Fruit fly (Drosophila melanogaster) whole organism, wandering third instar larva: Measurements from ENCODE around the gene Set8.

Experiments used
- Abd-B ChIP-seq: fragments of >200 bp; optimal IDR thresholded peaks from 2 replicates; lab custom pipeline; 2017; ENCODE audit warnings: missing biosample characterization, missing genetic modification characterization
- CG32264 ChIP-seq: fragments of 200-800 bp; sonication (Bioruptor generic); optimal IDR thresholded peaks from 2 replicates; lab custom pipeline; 2016; ENCODE audit warnings: missing biosample characterization, missing genetic modification characterization
- CG9705 ChIP-seq: fragments of 200-800 bp; sonication (Bioruptor generic); optimal IDR thresholded peaks from 2 replicates; lab custom pipeline; 2018; ENCODE audit warnings: missing biosample characterization, mild to moderate bottlenecking, missing genetic modification characterization
- CrebA ChIP-seq: fragments of 200-800 bp; sonication (Bioruptor generic); optimal IDR thresholded peaks from 2 replicates; lab custom pipeline; 2016; ENCODE audit warnings: missing biosample characterization, mild to moderate bottlenecking, missing genetic modification characterization, borderline replicate concordance
- Dfd ChIP-seq: fragments of >200 bp; optimal IDR thresholded peaks from 2 replicates; lab custom pipeline; 2017; ENCODE audit warnings: missing biosample characterization, missing genetic modification characterization
- Dif ChIP-seq: fragments of 200-275, 200-300 bp; sonication (Bioruptor generic); optimal IDR thresholded peaks from 2 replicates; lab custom pipeline; 2018; ENCODE audit warnings: missing biosample characterization, missing genetic modification characterization; ENCODE audit not compliant: partially characterized antibody
- GATAd ChIP-seq: sonication (Bioruptor generic); optimal IDR thresholded peaks from 2 replicates; lab custom pipeline; 2016; ENCODE audit warnings: missing biosample characterization, missing genetic modification characterization
- HLH106 ChIP-seq: fragments of 200-800 bp; optimal IDR thresholded peaks from 3 replicates; lab custom pipeline; 2019; ENCODE audit warnings: missing biosample characterization, mild to moderate bottlenecking, missing genetic modification characterization, moderate library complexity
- Hnf4 ChIP-seq: fragments of 200-800 bp; sonication (Bioruptor generic); optimal IDR thresholded peaks from 2 replicates; lab custom pipeline; 2016; ENCODE audit warnings: missing biosample characterization, mild to moderate bottlenecking, missing genetic modification characterization
- Hr78 ChIP-seq: fragments of >200 bp; optimal IDR thresholded peaks from 2 replicates; lab custom pipeline; 2017; ENCODE audit warnings: missing biosample characterization, missing genetic modification characterization
- Hr83 ChIP-seq: fragments of 200-300 bp; sonication (Bioruptor generic); optimal IDR thresholded peaks from 2 replicates; lab custom pipeline; 2016; ENCODE audit warnings: missing biosample characterization, mild to moderate bottlenecking, missing genetic modification characterization, moderate library complexity; ENCODE audit not compliant: poor library complexity, severe bottlenecking
- Jra ChIP-seq: sonication (Bioruptor generic); optimal IDR thresholded peaks from 2 replicates; lab custom pipeline; 2016; ENCODE audit warnings: missing biosample characterization, missing genetic modification characterization
- Mio ChIP-seq: sonication (Bioruptor generic); optimal IDR thresholded peaks from 2 replicates; lab custom pipeline; 2016; ENCODE audit warnings: missing biosample characterization, missing genetic modification characterization
- Myc ChIP-seq: fragments of >200 bp; optimal IDR thresholded peaks from 2 replicates; lab custom pipeline; 2017
- N ChIP-seq: fragments of >200 bp; optimal IDR thresholded peaks from 2 replicates; lab custom pipeline; 2018; ENCODE audit warnings: missing biosample characterization, missing external identifiers, missing genetic modification characterization
- OdsH ChIP-seq: fragments of 200-800 bp; sonication (Bioruptor generic); optimal IDR thresholded peaks from 2 replicates; lab custom pipeline; 2016; ENCODE audit warnings: missing biosample characterization, mild to moderate bottlenecking, missing genetic modification characterization
- Rel ChIP-seq, 2 experiments: fragments of 200-800 bp; sonication (Bioruptor generic) in 1 of 2; optimal IDR thresholded peaks; 2 replicates in 1 of 2; 3 replicates in 1 of 2; lab custom pipeline; 2016 to 2019; ENCODE audit warnings: mild to moderate bottlenecking in 2 of 2, missing biosample characterization in 2 of 2, missing genetic modification characterization in 2 of 2, moderate library complexity in 1 of 2
- Sp1 ChIP-seq: fragments of 200-800 bp; sonication (Bioruptor generic); optimal IDR thresholded peaks from 3 replicates; lab custom pipeline; 2019; ENCODE audit warnings: missing biosample characterization, mild to moderate bottlenecking, missing genetic modification characterization, moderate library complexity
- Vsx2 ChIP-seq: fragments of 200-300, 225-300 bp; sonication (Bioruptor generic); optimal IDR thresholded peaks from 2 replicates; lab custom pipeline; 2018; ENCODE audit warnings: missing biosample characterization, missing genetic modification characterization; ENCODE audit not compliant: partially characterized antibody
- br ChIP-seq: fragments of 200-800 bp; sonication (Bioruptor generic); optimal IDR thresholded peaks from 2 replicates; lab custom pipeline; 2016; ENCODE audit warnings: missing biosample characterization, missing genetic modification characterization
- brk ChIP-seq: fragments of 200-800 bp; sonication (Bioruptor generic); optimal IDR thresholded peaks from 2 replicates; lab custom pipeline; 2016; ENCODE audit warnings: missing biosample characterization, mild to moderate bottlenecking, missing genetic modification characterization
- dl ChIP-seq, 2 experiments: fragments of 175-275, 200-275 bp in 1 of 2; fragments of 200-275 bp in 1 of 2; sonication (Bioruptor generic); optimal IDR thresholded peaks; lab custom pipeline; 2018; ENCODE audit warnings: mild to moderate bottlenecking in 2 of 2, missing biosample characterization in 2 of 2, missing genetic modification characterization in 2 of 2, moderate library complexity in 2 of 2; ENCODE audit not compliant: partially characterized antibody in 2 of 2, insufficient read depth in 1 of 2
- dmrt93B ChIP-seq: fragments of 200-800 bp; sonication (Bioruptor generic); optimal IDR thresholded peaks from 2 replicates; lab custom pipeline; 2018; ENCODE audit warnings: missing biosample characterization, mild to moderate bottlenecking, missing genetic modification characterization
- dsf ChIP-seq: sonication (Bioruptor generic); optimal IDR thresholded peaks from 2 replicates; lab custom pipeline; 2016; ENCODE audit warnings: missing biosample characterization, missing genetic modification characterization, borderline replicate concordance
- ey ChIP-seq: fragments of 200-800 bp; sonication (Bioruptor generic); optimal IDR thresholded peaks from 2 replicates; lab custom pipeline; 2016; ENCODE audit warnings: missing biosample characterization, missing genetic modification characterization
- foxo ChIP-seq, 2 experiments: fragments of 200-800 bp; sonication (Bioruptor generic); optimal IDR thresholded peaks; 2 replicates in 1 of 2; 3 replicates in 1 of 2; lab custom pipeline; 2016 to 2017; ENCODE audit warnings: missing biosample characterization in 2 of 2, missing genetic modification characterization in 2 of 2
- fru ChIP-seq: fragments of 200-800 bp; sonication (Bioruptor generic); optimal IDR thresholded peaks from 3 replicates; lab custom pipeline; 2016; ENCODE audit warnings: missing biosample characterization, mild to moderate bottlenecking, missing genetic modification characterization
- h ChIP-seq: fragments of 200-800 bp; sonication (Bioruptor generic); optimal IDR thresholded peaks from 3 replicates; lab custom pipeline; 2016; ENCODE audit warnings: missing biosample characterization, mild to moderate bottlenecking, missing genetic modification characterization
- jim ChIP-seq: fragments of 175-275, 200-325 bp; sonication (Bioruptor generic); optimal IDR thresholded peaks from 2 replicates; lab custom pipeline; 2016; ENCODE audit warnings: missing biosample characterization, mild to moderate bottlenecking, missing genetic modification characterization
- lola ChIP-seq: fragments of >200 bp; optimal IDR thresholded peaks from 2 replicates; lab custom pipeline; 2017; ENCODE audit warnings: missing biosample characterization, missing genetic modification characterization
- pan ChIP-seq: fragments of >200 bp; optimal IDR thresholded peaks from 2 replicates; lab custom pipeline; 2017
- psq ChIP-seq: fragments of 200-800 bp; sonication (Bioruptor generic); optimal IDR thresholded peaks from 3 replicates; lab custom pipeline; 2017; ENCODE audit warnings: missing biosample characterization, mild to moderate bottlenecking, missing genetic modification characterization, moderate library complexity
- rgr ChIP-seq: fragments of 200-800 bp; sonication (Bioruptor generic); optimal IDR thresholded peaks from 3 replicates; lab custom pipeline; 2016; ENCODE audit warnings: missing biosample characterization, mild to moderate bottlenecking, missing genetic modification characterization
- sage ChIP-seq: fragments of 200-800 bp; sonication (Bioruptor generic); optimal IDR thresholded peaks from 2 replicates; lab custom pipeline; 2016; ENCODE audit warnings: missing biosample characterization, mild to moderate bottlenecking, missing genetic modification characterization
- sv ChIP-seq: fragments of 200-800 bp; sonication (Bioruptor generic); optimal IDR thresholded peaks from 3 replicates; lab custom pipeline; 2016; ENCODE audit warnings: missing biosample characterization, missing genetic modification characterization
- tai ChIP-seq: sonication (Bioruptor generic); optimal IDR thresholded peaks from 2 replicates; lab custom pipeline; 2016; ENCODE audit warnings: missing biosample characterization, missing genetic modification characterization
- usp ChIP-seq: fragments of >200 bp; optimal IDR thresholded peaks from 2 replicates; lab custom pipeline; 2017; ENCODE audit warnings: missing biosample characterization, missing genetic modification characterization
- woc ChIP-seq: sonication (Bioruptor generic); optimal IDR thresholded peaks from 2 replicates; lab custom pipeline; 2016; ENCODE audit warnings: missing biosample characterization, mild to moderate bottlenecking, missing genetic modification characterization

Gene Set8

DNA sequence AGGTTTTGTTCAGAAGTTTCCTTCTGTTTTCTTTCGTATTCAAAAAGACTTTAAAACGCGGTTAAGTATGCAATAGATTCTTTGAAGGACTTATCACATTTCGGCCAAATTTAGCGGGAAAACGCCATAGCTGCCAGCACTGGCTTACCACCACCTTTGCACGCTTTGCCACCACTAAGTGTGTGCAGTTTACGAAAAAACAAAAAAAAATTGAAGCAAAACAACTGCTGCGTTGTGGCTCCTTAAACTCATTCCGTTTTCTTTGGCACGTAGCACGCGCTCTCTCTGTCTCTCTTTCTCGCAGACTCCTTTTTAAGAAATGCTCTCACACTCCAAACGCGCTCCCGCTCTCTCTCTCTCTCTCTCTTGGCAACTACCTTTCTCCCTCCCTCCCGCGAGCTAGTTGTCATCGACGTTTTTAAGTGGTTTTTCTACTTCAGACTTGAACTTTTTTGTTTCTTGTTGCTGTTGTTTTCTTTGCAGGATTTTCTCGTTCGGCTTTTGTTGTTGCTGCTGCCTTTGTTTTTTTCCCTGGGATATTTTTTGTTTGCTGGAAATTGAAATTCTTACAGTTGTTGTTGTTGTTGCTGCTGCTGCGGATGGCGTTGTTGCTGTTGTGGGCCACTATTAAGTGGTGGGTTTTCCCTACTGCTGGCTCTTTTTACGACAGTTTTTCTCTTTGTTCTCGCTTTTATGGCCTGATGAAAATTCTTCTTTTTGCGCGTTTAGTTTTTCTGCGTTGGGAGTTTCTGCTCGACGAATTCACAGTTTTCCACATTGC is 37.1 kb upstream of the Set8 start:
- TF ChIP-seq ey (GFP tag; lab: Kevin White, UChicago) (no peak), dmrt93B (GFP tag; lab: Kevin White, UChicago) (no peak), Vsx2 (GFP tag; lab: Kevin White, UChicago) (peak; percentile 80), N (no peak), Rel (GFP tag; optimal IDR thresholded peaks at IDR 0.05; lab: Kevin White, UChicago) (peak; percentile 31), Rel (tag; optimal IDR thresholded peaks at IDR 0.05; lab: Kevin White, UChicago) (peak; percentile 0), rgr (GFP tag; lab: Kevin White, UChicago) (no peak), CG9705 (no peak), CG32264 (GFP tag; lab: Kevin White, UChicago) (no peak), h (GFP tag; lab: Kevin White, UChicago) (no peak), br (GFP tag; lab: Kevin White, UChicago) (no peak), psq (GFP tag; lab: Kevin White, UChicago) (no peak), Sp1 (GFP tag; lab: Kevin White, UChicago) (no peak), HLH106 (tag; lab: Kevin White, UChicago) (peak; percentile 25), CrebA (GFP tag; lab: Kevin White, UChicago) (peak; percentile 34), jim (GFP tag; lab: Kevin White, UChicago) (peak; percentile 50), GATAd (GFP tag; lab: Kevin White, UChicago) (no peak), Hr83 (peak; percentile 68), usp (GFP tag; lab: Kevin White, UChicago) (no peak), Hr78 (GFP tag; lab: Kevin White, UChicago) (no peak), tai (GFP tag; lab: Kevin White, UChicago) (no peak), fru (peak; percentile 9), Jra (no peak), Dif (peak; percentile 79), sv (GFP tag; lab: Kevin White, UChicago) (no peak), dsf (no peak), Dfd (GFP tag; lab: Kevin White, UChicago) (peak; percentile 29), OdsH (no peak), foxo (GFP tag; optimal IDR thresholded peaks at IDR 0.05; lab: Kevin White, UChicago) (no peak), sage (GFP tag; lab: Kevin White, UChicago) (no peak), Mio (GFP tag; lab: Kevin White, UChicago) (no peak), brk (no peak), woc (GFP tag; lab: Kevin White, UChicago) (no peak), Hnf4 (GFP tag; lab: Kevin White, UChicago) (no peak), Abd-B (no peak), Myc (peak; percentile 94), pan (lab: Kevin White, UChicago) (no peak), lola (GFP tag; lab: Kevin White, UChicago) (no peak), dl (GFP tag; optimal IDR thresholded peaks at IDR 0.05; lab: Kevin White, UChicago; ENCODE audit: insufficient read depth in 1 of 2, partially characterized antibody in 2 of 2) (peak; percentile 70 to 87)

DNA sequence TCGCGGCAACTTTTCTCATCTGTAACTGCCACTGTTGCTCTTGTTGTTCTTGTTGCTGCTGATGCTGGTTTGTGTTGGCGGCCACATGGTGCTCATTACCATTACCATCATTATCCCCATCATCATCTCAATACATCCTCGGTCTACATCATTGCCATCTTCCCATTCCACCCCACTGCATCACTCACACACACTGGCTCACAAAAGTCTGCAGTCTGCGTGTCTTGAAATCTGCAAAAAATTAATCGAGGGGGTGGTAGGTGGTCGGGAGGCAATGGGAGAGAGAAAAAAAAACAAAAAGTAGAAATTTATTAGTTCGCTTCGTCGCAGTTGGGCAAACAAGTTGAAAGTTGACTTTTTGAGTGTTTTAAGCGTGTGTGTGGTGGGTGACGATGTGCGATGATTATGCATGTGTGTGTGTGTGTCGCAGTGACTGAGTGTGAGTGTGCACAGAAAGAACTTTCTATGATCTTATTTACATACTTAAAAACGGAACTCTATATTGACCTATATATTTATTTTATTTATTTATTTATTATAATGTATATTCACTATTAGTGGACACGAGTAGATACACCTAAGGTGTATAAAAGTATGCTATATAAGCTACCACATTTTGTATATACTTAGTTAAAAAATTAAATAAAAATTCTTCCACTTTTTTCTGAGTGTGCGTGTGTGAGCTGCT is 36.4 kb upstream of the Set8 start:
- TF ChIP-seq HLH106 (tag; lab: Kevin White, UChicago) (peak; percentile 21), fru (no peak)
